Worm (Caenorhabditis elegans) whole organism, mixed stage, embryonic: ENCODE data around the gene stau-1.
A peak's percentile ranks its signal among the peaks of the same experiment; 100 is the strongest.

Source experiments
- elt-3 ChIP-seq: fragments of 150-350 bp; optimal IDR thresholded peaks from 2 replicates; lab custom pipeline; 2014; ENCODE audit warnings: missing biosample characterization, missing genetic modification characterization
- lin-13 ChIP-seq: fragments of 150-350 bp; optimal IDR thresholded peaks from 2 replicates; lab custom pipeline; 2014; ENCODE audit warnings: missing biosample characterization, missing genetic modification characterization
- unc-39 ChIP-seq: fragments of 150-350 bp; optimal IDR thresholded peaks from 2 replicates; lab custom pipeline; 2014; ENCODE audit warnings: missing biosample characterization, missing genetic modification characterization
- unc-62 ChIP-seq: fragments of 150-350 bp; optimal IDR thresholded peaks from 2 replicates; lab custom pipeline; 2014; ENCODE audit warnings: missing biosample characterization, missing genetic modification reagents, missing genetic modification characterization
- zip-8 ChIP-seq: fragments of 150-350 bp; optimal IDR thresholded peaks from 2 replicates; lab custom pipeline; 2014; ENCODE audit warnings: missing biosample characterization, missing genetic modification characterization

DNA sequence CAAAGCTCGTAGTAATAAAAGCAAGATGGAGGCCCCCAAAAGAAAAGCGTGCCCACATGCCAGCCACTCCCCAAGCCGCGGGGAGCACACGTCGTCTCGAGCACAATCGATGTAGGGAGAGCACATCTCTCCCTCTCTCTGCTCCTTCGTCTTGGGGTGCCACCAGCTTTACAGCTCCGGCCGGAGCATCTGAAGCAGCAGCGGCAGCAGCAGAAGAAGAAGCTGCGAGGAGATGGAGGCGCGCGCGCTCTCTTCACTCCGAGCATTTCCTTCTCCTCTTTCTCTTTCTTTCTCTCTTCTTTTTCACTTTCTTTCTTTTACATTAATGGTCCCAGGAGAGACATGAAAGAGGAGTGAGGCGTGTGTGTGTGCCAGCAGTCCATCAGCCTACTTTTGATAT is 29.0 kb upstream of the stau-1 start:
- no peak for TF ChIP-seq zip-8 (tag; lab: Kevin White, UChicago)
- TF ChIP-seq unc-39, result no peak
- peak; percentile 34 for TF ChIP-seq unc-62 (GFP tag; lab: Kevin White, UChicago)
- TF ChIP-seq elt-3 (tag; lab: Kevin White, UChicago), result no peak
- no peak for TF ChIP-seq lin-13
